Fruit fly (Drosophila melanogaster) whole organism, embryonic: ENCODE results near the gene CG1738.

Experiments
- Atf6 ChIP-seq: fragments of 200-800 bp; sonication (Bioruptor generic); IDR thresholded peaks from 2 replicates; pipeline ENCODE4 v1.3.6; 2022; ENCODE audit warnings: missing biosample characterization, missing genetic modification characterization
- CG10462 ChIP-seq: fragments of 200-800 bp; sonication (Bioruptor generic); optimal IDR thresholded peaks from 2 replicates; lab custom pipeline; 2016; ENCODE audit warnings: missing biosample characterization, missing genetic modification characterization
- CG13424 ChIP-seq: fragments of 200-800 bp; sonication (Bioruptor generic); optimal IDR thresholded peaks from 2 replicates; lab custom pipeline; 2019; ENCODE audit warnings: missing biosample characterization, mild to moderate bottlenecking, missing genetic modification characterization, moderate library complexity
- CG13894 ChIP-seq: fragments of 200-800 bp; sonication (Bioruptor generic); optimal IDR thresholded peaks from 3 replicates; lab custom pipeline; 2018; ENCODE audit warnings: missing biosample characterization, mild to moderate bottlenecking, missing genetic modification characterization, moderate library complexity
- CG17829 ChIP-seq: fragments of 200-800 bp; optimal IDR thresholded peaks from 2 replicates; lab custom pipeline; 2019; ENCODE audit warnings: missing biosample characterization, mild to moderate bottlenecking, missing genetic modification characterization, moderate library complexity
- CG17912 ChIP-seq: fragments of 200-800 bp; sonication (Bioruptor generic); optimal IDR thresholded peaks from 2 replicates; lab custom pipeline; 2018; ENCODE audit warnings: missing biosample characterization, mild to moderate bottlenecking, missing genetic modification characterization
- CG2202 ChIP-seq: fragments of 200-800 bp; sonication (Bioruptor generic); optimal IDR thresholded peaks from 2 replicates; lab custom pipeline; 2018; ENCODE audit warnings: missing biosample characterization, mild to moderate bottlenecking, missing genetic modification characterization
- CG2875 ChIP-seq: fragments of 200-800 bp; sonication (Bioruptor generic); optimal IDR thresholded peaks from 2 replicates; lab custom pipeline; 2017; ENCODE audit warnings: missing biosample characterization, mild to moderate bottlenecking, missing genetic modification characterization, missing genetic modification reagents
- CG31365 ChIP-seq: fragments of 200-800 bp; sonication (Bioruptor generic); optimal IDR thresholded peaks from 2 replicates; lab custom pipeline; 2018; ENCODE audit warnings: missing biosample characterization, mild to moderate bottlenecking, missing genetic modification characterization
- CG3407 ChIP-seq: fragments of 200-800 bp; sonication (Bioruptor generic); optimal IDR thresholded peaks from 2 replicates; lab custom pipeline; 2018; ENCODE audit warnings: missing biosample characterization, mild to moderate bottlenecking, missing genetic modification characterization
- CG3847 ChIP-seq: fragments of 200-800 bp; sonication (Bioruptor generic); IDR thresholded peaks from 2 replicates; pipeline ENCODE4 v1.3.6; 2022; ENCODE audit warnings: missing biosample characterization, missing genetic modification characterization
- CG3995 ChIP-seq: fragments of 200-800 bp; sonication (Bioruptor generic); optimal IDR thresholded peaks from 3 replicates; lab custom pipeline; 2016; ENCODE audit warnings: missing biosample characterization, missing genetic modification characterization
- CG6254 ChIP-seq: fragments of 200-800 bp; sonication (Bioruptor generic); optimal IDR thresholded peaks from 3 replicates; lab custom pipeline; 2017; ENCODE audit warnings: mild to moderate bottlenecking, missing biosample characterization, missing genetic modification reagents, missing genetic modification characterization
- CG6272 ChIP-seq: fragments of 200-800 bp; sonication (Bioruptor generic); IDR thresholded peaks from 2 replicates; pipeline ENCODE4 v1.3.6; 2022; ENCODE audit warnings: missing biosample characterization, missing genetic modification characterization
- CG7271 ChIP-seq: fragments of 200-800 bp; sonication (Bioruptor generic); optimal IDR thresholded peaks from 2 replicates; lab custom pipeline; 2018; ENCODE audit warnings: missing biosample characterization, mild to moderate bottlenecking, missing genetic modification characterization, moderate library complexity
- CG7928 ChIP-seq: fragments of 200-800 bp; sonication (Bioruptor generic); optimal IDR thresholded peaks from 2 replicates; lab custom pipeline; 2017; ENCODE audit warnings: missing biosample characterization, mild to moderate bottlenecking, missing genetic modification characterization
- CG8924 ChIP-seq: fragments of 200-800 bp; optimal IDR thresholded peaks from 3 replicates; lab custom pipeline; 2019; ENCODE audit warnings: missing biosample characterization, mild to moderate bottlenecking, missing genetic modification characterization, moderate library complexity
- CrebB ChIP-seq: fragments of 200-800 bp; sonication (Bioruptor generic); optimal IDR thresholded peaks from 3 replicates; lab custom pipeline; 2018; ENCODE audit warnings: missing biosample characterization, mild to moderate bottlenecking, missing genetic modification characterization
- Fer1 ChIP-seq: fragments of 200-800 bp; sonication (Bioruptor generic); optimal IDR thresholded peaks from 2 replicates; lab custom pipeline; 2017; ENCODE audit warnings: missing biosample characterization, mild to moderate bottlenecking, missing genetic modification characterization
- HLH3B ChIP-seq: fragments of 200-800 bp; sonication (Bioruptor generic); IDR thresholded peaks from 2 replicates; pipeline ENCODE4 v1.3.6; 2022; ENCODE audit warnings: missing biosample characterization, missing genetic modification characterization
- HLHmδ ChIP-seq: fragments of 200-800 bp; sonication (Bioruptor generic); optimal IDR thresholded peaks from 2 replicates; lab custom pipeline; 2018; ENCODE audit warnings: missing biosample characterization, mild to moderate bottlenecking, missing genetic modification characterization, moderate library complexity
- Hr39 ChIP-seq: fragments of >200 bp; optimal IDR thresholded peaks from 2 replicates; lab custom pipeline; 2017
- Hr78 ChIP-seq, 2 experiments: fragments of 200-800 bp in 1 of 2; fragments of >200 bp in 1 of 2; sonication (Bioruptor generic) in 1 of 2; optimal IDR thresholded peaks; 2 replicates each; lab custom pipeline; 2017 to 2019; ENCODE audit warnings: missing biosample characterization in 2 of 2, missing genetic modification characterization in 2 of 2, mild to moderate bottlenecking in 1 of 2, moderate library complexity in 1 of 2
- MBD-R2 ChIP-seq: fragments of 200-800 bp; sonication (Bioruptor generic); IDR thresholded peaks from 2 replicates; pipeline ENCODE4 v1.3.6; 2022; ENCODE audit warnings: missing biosample characterization, missing genetic modification characterization
- Mad ChIP-seq: fragments of 200-800 bp; sonication (Bioruptor generic); optimal IDR thresholded peaks from 2 replicates; lab custom pipeline; 2016; ENCODE audit warnings: missing biosample characterization, missing genetic modification characterization
- NfI ChIP-seq: fragments of 200-800 bp; sonication (Bioruptor generic); optimal IDR thresholded peaks from 3 replicates; lab custom pipeline; 2018; ENCODE audit warnings: missing biosample characterization, mild to moderate bottlenecking, missing genetic modification characterization, moderate library complexity
- Sox100B ChIP-seq: fragments of 200-800 bp; sonication (Bioruptor generic); optimal IDR thresholded peaks from 3 replicates; lab custom pipeline; 2018; ENCODE audit warnings: missing biosample characterization, mild to moderate bottlenecking, missing genetic modification characterization
- Sox102F ChIP-seq: fragments of 200-800 bp; sonication (Bioruptor generic); optimal IDR thresholded peaks from 2 replicates; lab custom pipeline; 2018; ENCODE audit warnings: missing biosample characterization, mild to moderate bottlenecking, missing genetic modification characterization, moderate library complexity
- Ssrp ChIP-seq: fragments of 200-800 bp; sonication (Bioruptor generic); optimal IDR thresholded peaks from 2 replicates; lab custom pipeline; 2018; ENCODE audit warnings: missing biosample characterization, mild to moderate bottlenecking, missing genetic modification characterization, moderate library complexity
- caup ChIP-seq: fragments of 200-800 bp; sonication (Bioruptor generic); optimal IDR thresholded peaks from 3 replicates; lab custom pipeline; 2017; ENCODE audit warnings: missing biosample characterization, mild to moderate bottlenecking, missing genetic modification characterization, moderate library complexity; ENCODE audit not compliant: severe bottlenecking
- disco-r ChIP-seq: fragments of 200-800 bp; sonication (Bioruptor generic); optimal IDR thresholded peaks from 2 replicates; lab custom pipeline; 2016; ENCODE audit warnings: missing biosample characterization, missing genetic modification characterization
- dmrt11E ChIP-seq: fragments of 200-800 bp; sonication (Bioruptor generic); optimal IDR thresholded peaks from 3 replicates; lab custom pipeline; 2018; ENCODE audit warnings: missing biosample characterization, mild to moderate bottlenecking, missing genetic modification characterization, moderate library complexity
- dmrt99B ChIP-seq: fragments of 200-800 bp; sonication (Bioruptor generic); optimal IDR thresholded peaks from 2 replicates; lab custom pipeline; 2018; ENCODE audit warnings: missing biosample characterization, mild to moderate bottlenecking, missing genetic modification characterization, moderate library complexity
- eyg ChIP-seq: fragments of 200-800 bp; sonication (Bioruptor generic); optimal IDR thresholded peaks from 3 replicates; lab custom pipeline; 2016; ENCODE audit warnings: missing biosample characterization, missing genetic modification characterization
- fd64A ChIP-seq: fragments of 200-800 bp; sonication (Bioruptor generic); optimal IDR thresholded peaks from 3 replicates; lab custom pipeline; 2018; ENCODE audit warnings: missing biosample characterization, mild to moderate bottlenecking, missing genetic modification characterization
- jigr1 ChIP-seq: fragments of 200-800 bp; sonication (Bioruptor generic); IDR thresholded peaks from 3 replicates; pipeline ENCODE4 v1.3.6; 2022; ENCODE audit warnings: missing biosample characterization, missing genetic modification characterization
- kah ChIP-seq: fragments of 200-800 bp; sonication (Bioruptor generic); optimal IDR thresholded peaks from 2 replicates; lab custom pipeline; 2018; ENCODE audit warnings: missing biosample characterization, mild to moderate bottlenecking, missing genetic modification characterization
- lola ChIP-seq, 3 experiments: fragments of >200 bp in 2 of 3; fragments of 200-800 bp in 1 of 3; sonication (Bioruptor generic) in 1 of 3; optimal IDR thresholded peaks; 2 replicates each; lab custom pipeline; 2017 to 2019; ENCODE audit warnings: missing biosample characterization in 3 of 3, missing genetic modification characterization in 3 of 3, mild to moderate bottlenecking in 1 of 3, moderate library complexity in 1 of 3
- pho ChIP-seq: fragments of 200-800 bp; sonication (Bioruptor generic); optimal IDR thresholded peaks from 2 replicates; lab custom pipeline; 2016; ENCODE audit warnings: missing biosample characterization, missing genetic modification characterization
- pros ChIP-seq: fragments of 200-800 bp; sonication (Bioruptor generic); optimal IDR thresholded peaks from 3 replicates; lab custom pipeline; 2019; ENCODE audit warnings: missing biosample characterization, mild to moderate bottlenecking, missing genetic modification characterization, moderate library complexity
- schlank ChIP-seq: fragments of 200-800 bp; sonication (Bioruptor generic); optimal IDR thresholded peaks from 2 replicates; lab custom pipeline; 2018; ENCODE audit warnings: missing biosample characterization, mild to moderate bottlenecking, missing genetic modification characterization
- scrt ChIP-seq: fragments of 200-800 bp; sonication (Bioruptor generic); optimal IDR thresholded peaks from 2 replicates; lab custom pipeline; 2018; ENCODE audit warnings: missing biosample characterization, mild to moderate bottlenecking, missing genetic modification characterization, moderate library complexity
- shn ChIP-seq: fragments of 200-800 bp; sonication (Bioruptor generic); optimal IDR thresholded peaks from 3 replicates; lab custom pipeline; 2016; ENCODE audit warnings: missing biosample characterization, missing genetic modification characterization
- sr ChIP-seq: fragments of 200-800 bp; sonication (Bioruptor generic); IDR thresholded peaks from 3 replicates; pipeline ENCODE4 v1.3.6; 2022; ENCODE audit warnings: missing biosample characterization, missing genetic modification characterization
- stwl ChIP-seq: fragments of 200-800 bp; sonication (Bioruptor generic); optimal IDR thresholded peaks from 3 replicates; lab custom pipeline; 2018; ENCODE audit warnings: missing biosample characterization, mild to moderate bottlenecking, missing genetic modification characterization, moderate library complexity
- trem ChIP-seq: fragments of 200-800 bp; optimal IDR thresholded peaks from 3 replicates; lab custom pipeline; 2019; ENCODE audit warnings: missing biosample characterization, mild to moderate bottlenecking, missing genetic modification characterization, moderate library complexity
- vvl ChIP-seq: fragments of 200-800 bp; sonication (Bioruptor generic); IDR thresholded peaks from 2 replicates; pipeline ENCODE4 v1.3.6; 2022; ENCODE audit warnings: missing biosample characterization, missing genetic modification characterization
- zfh1 ChIP-seq: fragments of 200-800 bp; sonication (Bioruptor generic); IDR thresholded peaks from 3 replicates; pipeline ENCODE4 v1.3.6; 2022; ENCODE audit warnings: missing biosample characterization, missing genetic modification characterization
- zfh2 ChIP-seq: fragments of 200-800 bp; sonication (Bioruptor generic); optimal IDR thresholded peaks from 2 replicates; lab custom pipeline; 2016; ENCODE audit warnings: missing biosample characterization, missing genetic modification characterization

CG1738 gene

dm6 chrX:11326213-11326731, 22.6 kb upstream of the CG1738 start (continued):
- TF ChIP-seq Hr78 (GFP tag; optimal IDR thresholded peaks at IDR 0.05; lab: Kevin White, UChicago) (peak in 1 of 2 experiments; percentile 69), pros (GFP tag; lab: Kevin White, UChicago) (peak; percentile 14), CG3407 (GFP tag; lab: Kevin White, UChicago) (peak; percentile 40), CG2875 (GFP tag; lab: Kevin White, UChicago) (peak; percentile 17), CrebB (tag; lab: Kevin White, UChicago) (peak; percentile 65), stwl (no peak), NfI (GFP tag; lab: Kevin White, UChicago) (peak; percentile 62), dmrt99B (tag; lab: Kevin White, UChicago) (peak; percentile 83), pho (peak; percentile 61), disco-r (peak; percentile 20), CG7271 (tag; lab: Kevin White, UChicago) (no peak), CG6272 (GFP tag; lab: Robert Waterston, UW) (no peak), vvl (GFP tag; lab: Robert Waterston, UW) (peak; percentile 49; the same call in 1 of the 2 replicates), Hr39 (lab: Kevin White, UChicago) (no peak), HLHmδ (GFP tag; lab: Kevin White, UChicago) (no peak), Sox102F (GFP tag; lab: Kevin White, UChicago) (peak; percentile 61), Sox100B (GFP tag; lab: Kevin White, UChicago) (peak; percentile 82), Ssrp (tag; lab: Kevin White, UChicago) (peak; percentile 60), caup (peak; percentile 60), lola (GFP tag; optimal IDR thresholded peaks at IDR 0.05; lab: Kevin White, UChicago) (peak in 1 of 3 experiments; percentile 50), CG7928 (GFP tag; lab: Kevin White, UChicago) (peak; percentile 35), CG3995 (GFP tag; lab: Kevin White, UChicago) (no peak), sr (GFP tag; lab: Robert Waterston, UW) (no peak), scrt (GFP tag; lab: Kevin White, UChicago) (peak; percentile 56), CG31365 (tag; lab: Kevin White, UChicago) (peak; percentile 54), dmrt11E (tag; lab: Kevin White, UChicago) (peak; percentile 32), jigr1 (GFP tag; lab: Robert Waterston, UW) (no peak), CG13424 (tag; lab: Kevin White, UChicago) (peak; percentile 70), Mad (GFP tag; lab: Kevin White, UChicago) (peak; percentile 39), CG17912 (GFP tag; lab: Kevin White, UChicago) (no peak), zfh2 (GFP tag; lab: Kevin White, UChicago) (peak; percentile 42), fd64A (peak; percentile 26), CG13894 (tag; lab: Kevin White, UChicago) (peak; percentile 39), Atf6 (GFP tag; lab: Robert Waterston, UW) (peak; percentile 67), HLH3B (GFP tag; lab: Robert Waterston, UW) (peak; percentile 70), Fer1 (peak; percentile 77), schlank (peak; percentile 65), CG17829 (tag; lab: Kevin White, UChicago) (peak; percentile 48), eyg (GFP tag; lab: Kevin White, UChicago) (peak; percentile 62), CG6254 (peak; percentile 60), zfh1 (peak; percentile 36; the same call in 2 of the 3 replicates), CG8924 (tag; lab: Kevin White, UChicago) (peak; percentile 56), trem (tag; lab: Kevin White, UChicago) (peak; percentile 24), CG2202 (peak; percentile 2), CG3847 (GFP tag; lab: Robert Waterston, UW) (no peak; the same call in 1 of the 2 replicates), shn (GFP tag; lab: Kevin White, UChicago) (peak; percentile 43), MBD-R2 (GFP tag; lab: Robert Waterston, UW) (peak; percentile 44; the same call in 1 of the 2 replicates), CG10462 (GFP tag; lab: Kevin White, UChicago) (no peak), kah (GFP tag; lab: Kevin White, UChicago) (peak; percentile 31)
